Fruit fly (Drosophila melanogaster) whole organism, wandering third instar larva: Measurements from ENCODE around the gene CG7841.

Source experiments
- Abd-B ChIP-seq: fragments of >200 bp; optimal IDR thresholded peaks from 2 replicates; lab custom pipeline; 2017; ENCODE audit warnings: missing biosample characterization, missing genetic modification characterization
- CG32264 ChIP-seq: fragments of 200-800 bp; sonication (Bioruptor generic); optimal IDR thresholded peaks from 2 replicates; lab custom pipeline; 2016; ENCODE audit warnings: missing biosample characterization, missing genetic modification characterization
- CG9705 ChIP-seq: fragments of 200-800 bp; sonication (Bioruptor generic); optimal IDR thresholded peaks from 2 replicates; lab custom pipeline; 2018; ENCODE audit warnings: missing biosample characterization, mild to moderate bottlenecking, missing genetic modification characterization
- CrebA ChIP-seq: fragments of 200-800 bp; sonication (Bioruptor generic); optimal IDR thresholded peaks from 2 replicates; lab custom pipeline; 2016; ENCODE audit warnings: missing biosample characterization, mild to moderate bottlenecking, missing genetic modification characterization, borderline replicate concordance
- Dfd ChIP-seq: fragments of >200 bp; optimal IDR thresholded peaks from 2 replicates; lab custom pipeline; 2017; ENCODE audit warnings: missing biosample characterization, missing genetic modification characterization
- Dif ChIP-seq: fragments of 200-275, 200-300 bp; sonication (Bioruptor generic); optimal IDR thresholded peaks from 2 replicates; lab custom pipeline; 2018; ENCODE audit warnings: missing biosample characterization, missing genetic modification characterization; ENCODE audit not compliant: partially characterized antibody
- GATAd ChIP-seq: sonication (Bioruptor generic); optimal IDR thresholded peaks from 2 replicates; lab custom pipeline; 2016; ENCODE audit warnings: missing biosample characterization, missing genetic modification characterization
- HLH106 ChIP-seq: fragments of 200-800 bp; optimal IDR thresholded peaks from 3 replicates; lab custom pipeline; 2019; ENCODE audit warnings: missing biosample characterization, mild to moderate bottlenecking, missing genetic modification characterization, moderate library complexity
- Hnf4 ChIP-seq: fragments of 200-800 bp; sonication (Bioruptor generic); optimal IDR thresholded peaks from 2 replicates; lab custom pipeline; 2016; ENCODE audit warnings: missing biosample characterization, mild to moderate bottlenecking, missing genetic modification characterization
- Hr78 ChIP-seq: fragments of >200 bp; optimal IDR thresholded peaks from 2 replicates; lab custom pipeline; 2017; ENCODE audit warnings: missing biosample characterization, missing genetic modification characterization
- Hr83 ChIP-seq: fragments of 200-300 bp; sonication (Bioruptor generic); optimal IDR thresholded peaks from 2 replicates; lab custom pipeline; 2016; ENCODE audit warnings: missing biosample characterization, mild to moderate bottlenecking, missing genetic modification characterization, moderate library complexity; ENCODE audit not compliant: poor library complexity, severe bottlenecking
- Jra ChIP-seq: sonication (Bioruptor generic); optimal IDR thresholded peaks from 2 replicates; lab custom pipeline; 2016; ENCODE audit warnings: missing biosample characterization, missing genetic modification characterization
- Mio ChIP-seq: sonication (Bioruptor generic); optimal IDR thresholded peaks from 2 replicates; lab custom pipeline; 2016; ENCODE audit warnings: missing biosample characterization, missing genetic modification characterization
- Myc ChIP-seq: fragments of >200 bp; optimal IDR thresholded peaks from 2 replicates; lab custom pipeline; 2017
- N ChIP-seq: fragments of >200 bp; optimal IDR thresholded peaks from 2 replicates; lab custom pipeline; 2018; ENCODE audit warnings: missing biosample characterization, missing external identifiers, missing genetic modification characterization
- OdsH ChIP-seq: fragments of 200-800 bp; sonication (Bioruptor generic); optimal IDR thresholded peaks from 2 replicates; lab custom pipeline; 2016; ENCODE audit warnings: missing biosample characterization, mild to moderate bottlenecking, missing genetic modification characterization
- Rel ChIP-seq, 2 experiments: fragments of 200-800 bp; sonication (Bioruptor generic) in 1 of 2; optimal IDR thresholded peaks; 2 replicates in 1 of 2; 3 replicates in 1 of 2; lab custom pipeline; 2016 to 2019; ENCODE audit warnings: mild to moderate bottlenecking in 2 of 2, missing biosample characterization in 2 of 2, missing genetic modification characterization in 2 of 2, moderate library complexity in 1 of 2
- Sp1 ChIP-seq: fragments of 200-800 bp; sonication (Bioruptor generic); optimal IDR thresholded peaks from 3 replicates; lab custom pipeline; 2019; ENCODE audit warnings: missing biosample characterization, mild to moderate bottlenecking, missing genetic modification characterization, moderate library complexity
- Vsx2 ChIP-seq: fragments of 200-300, 225-300 bp; sonication (Bioruptor generic); optimal IDR thresholded peaks from 2 replicates; lab custom pipeline; 2018; ENCODE audit warnings: missing biosample characterization, missing genetic modification characterization; ENCODE audit not compliant: partially characterized antibody
- br ChIP-seq: fragments of 200-800 bp; sonication (Bioruptor generic); optimal IDR thresholded peaks from 2 replicates; lab custom pipeline; 2016; ENCODE audit warnings: missing biosample characterization, missing genetic modification characterization
- brk ChIP-seq: fragments of 200-800 bp; sonication (Bioruptor generic); optimal IDR thresholded peaks from 2 replicates; lab custom pipeline; 2016; ENCODE audit warnings: missing biosample characterization, mild to moderate bottlenecking, missing genetic modification characterization
- dl ChIP-seq, 2 experiments: fragments of 175-275, 200-275 bp in 1 of 2; fragments of 200-275 bp in 1 of 2; sonication (Bioruptor generic); optimal IDR thresholded peaks; lab custom pipeline; 2018; ENCODE audit warnings: mild to moderate bottlenecking in 2 of 2, missing biosample characterization in 2 of 2, missing genetic modification characterization in 2 of 2, moderate library complexity in 2 of 2; ENCODE audit not compliant: partially characterized antibody in 2 of 2, insufficient read depth in 1 of 2
- dmrt93B ChIP-seq: fragments of 200-800 bp; sonication (Bioruptor generic); optimal IDR thresholded peaks from 2 replicates; lab custom pipeline; 2018; ENCODE audit warnings: missing biosample characterization, mild to moderate bottlenecking, missing genetic modification characterization
- dsf ChIP-seq: sonication (Bioruptor generic); optimal IDR thresholded peaks from 2 replicates; lab custom pipeline; 2016; ENCODE audit warnings: missing biosample characterization, missing genetic modification characterization, borderline replicate concordance
- ey ChIP-seq: fragments of 200-800 bp; sonication (Bioruptor generic); optimal IDR thresholded peaks from 2 replicates; lab custom pipeline; 2016; ENCODE audit warnings: missing biosample characterization, missing genetic modification characterization
- foxo ChIP-seq, 2 experiments: fragments of 200-800 bp; sonication (Bioruptor generic); optimal IDR thresholded peaks; 2 replicates in 1 of 2; 3 replicates in 1 of 2; lab custom pipeline; 2016 to 2017; ENCODE audit warnings: missing biosample characterization in 2 of 2, missing genetic modification characterization in 2 of 2
- fru ChIP-seq: fragments of 200-800 bp; sonication (Bioruptor generic); optimal IDR thresholded peaks from 3 replicates; lab custom pipeline; 2016; ENCODE audit warnings: missing biosample characterization, mild to moderate bottlenecking, missing genetic modification characterization
- h ChIP-seq: fragments of 200-800 bp; sonication (Bioruptor generic); optimal IDR thresholded peaks from 3 replicates; lab custom pipeline; 2016; ENCODE audit warnings: missing biosample characterization, mild to moderate bottlenecking, missing genetic modification characterization
- jim ChIP-seq: fragments of 175-275, 200-325 bp; sonication (Bioruptor generic); optimal IDR thresholded peaks from 2 replicates; lab custom pipeline; 2016; ENCODE audit warnings: missing biosample characterization, mild to moderate bottlenecking, missing genetic modification characterization
- lola ChIP-seq: fragments of >200 bp; optimal IDR thresholded peaks from 2 replicates; lab custom pipeline; 2017; ENCODE audit warnings: missing biosample characterization, missing genetic modification characterization
- pan ChIP-seq: fragments of >200 bp; optimal IDR thresholded peaks from 2 replicates; lab custom pipeline; 2017
- psq ChIP-seq: fragments of 200-800 bp; sonication (Bioruptor generic); optimal IDR thresholded peaks from 3 replicates; lab custom pipeline; 2017; ENCODE audit warnings: missing biosample characterization, mild to moderate bottlenecking, missing genetic modification characterization, moderate library complexity
- rgr ChIP-seq: fragments of 200-800 bp; sonication (Bioruptor generic); optimal IDR thresholded peaks from 3 replicates; lab custom pipeline; 2016; ENCODE audit warnings: missing biosample characterization, mild to moderate bottlenecking, missing genetic modification characterization
- sage ChIP-seq: fragments of 200-800 bp; sonication (Bioruptor generic); optimal IDR thresholded peaks from 2 replicates; lab custom pipeline; 2016; ENCODE audit warnings: missing biosample characterization, mild to moderate bottlenecking, missing genetic modification characterization
- sv ChIP-seq: fragments of 200-800 bp; sonication (Bioruptor generic); optimal IDR thresholded peaks from 3 replicates; lab custom pipeline; 2016; ENCODE audit warnings: missing biosample characterization, missing genetic modification characterization
- tai ChIP-seq: sonication (Bioruptor generic); optimal IDR thresholded peaks from 2 replicates; lab custom pipeline; 2016; ENCODE audit warnings: missing biosample characterization, missing genetic modification characterization
- usp ChIP-seq: fragments of >200 bp; optimal IDR thresholded peaks from 2 replicates; lab custom pipeline; 2017; ENCODE audit warnings: missing biosample characterization, missing genetic modification characterization
- woc ChIP-seq: sonication (Bioruptor generic); optimal IDR thresholded peaks from 2 replicates; lab custom pipeline; 2016; ENCODE audit warnings: missing biosample characterization, mild to moderate bottlenecking, missing genetic modification characterization

CG7841 gene

DNA sequence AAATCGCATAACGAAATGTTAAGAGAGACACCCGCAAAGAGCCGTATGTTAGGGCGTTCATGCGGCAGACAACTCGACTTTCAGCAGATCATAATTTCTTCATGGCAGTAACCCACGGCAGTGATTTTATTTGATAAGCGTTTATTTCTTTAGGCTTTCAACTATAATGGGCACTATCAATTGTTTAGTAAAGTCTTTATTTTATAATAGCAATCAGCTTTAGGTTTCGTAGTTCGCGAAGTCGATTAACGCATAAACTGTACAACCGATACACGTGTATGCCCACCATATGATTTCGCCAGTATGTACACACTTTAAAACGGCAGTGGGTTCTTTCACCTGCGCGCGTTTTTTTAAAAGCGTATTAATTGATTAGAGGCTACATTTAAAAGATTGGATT lies at the start of gene CG7841:
Gene CG7841, minus strand, starts transcription at position 20 of the 400 bp plus-strand sequence.
- TF ChIP-seq ey (GFP tag; lab: Kevin White, UChicago) (peak; percentile 97), Mio (GFP tag; lab: Kevin White, UChicago) (peak; percentile 85), br (GFP tag; lab: Kevin White, UChicago) (peak; percentile 99), tai (GFP tag; lab: Kevin White, UChicago) (peak; percentile 96), CG9705 (GFP tag; lab: Kevin White, UChicago) (peak; percentile 98), sage (peak; percentile 98), Sp1 (GFP tag; lab: Kevin White, UChicago) (peak; percentile 99), Dfd (GFP tag; lab: Kevin White, UChicago) (no peak), rgr (peak; percentile 99), HLH106 (tag; lab: Kevin White, UChicago) (peak; percentile 99), psq (peak; percentile 93), dl (GFP tag; optimal IDR thresholded peaks at IDR 0.05; lab: Kevin White, UChicago; ENCODE audit: insufficient read depth in 1 of 2, partially characterized antibody in 2 of 2) (no peak), Jra (peak; percentile 97), Myc (lab: Kevin White, UChicago) (no peak), Hr78 (GFP tag; lab: Kevin White, UChicago) (no peak), brk (GFP tag; lab: Kevin White, UChicago) (peak; percentile 98), lola (no peak), OdsH (peak; percentile 99), Hnf4 (GFP tag; lab: Kevin White, UChicago) (peak; percentile 96), h (GFP tag; lab: Kevin White, UChicago) (peak; percentile 99), pan (lab: Kevin White, UChicago) (no peak), usp (GFP tag; lab: Kevin White, UChicago) (no peak), Hr83 (GFP tag; lab: Kevin White, UChicago) (no peak), N (GFP tag; lab: Kevin White, UChicago) (no peak), sv (GFP tag; lab: Kevin White, UChicago) (peak; percentile 98), CG32264 (peak; percentile 97), Vsx2 (GFP tag; lab: Kevin White, UChicago) (no peak), woc (GFP tag; lab: Kevin White, UChicago) (peak; percentile 96), Rel (GFP tag; optimal IDR thresholded peaks at IDR 0.05; lab: Kevin White, UChicago) (peak; percentile 89), Rel (tag; optimal IDR thresholded peaks at IDR 0.05; lab: Kevin White, UChicago) (peak; percentile 95), dsf (GFP tag; lab: Kevin White, UChicago) (peak; percentile 83), fru (GFP tag; lab: Kevin White, UChicago) (peak; percentile 99), Abd-B (no peak), foxo (GFP tag; optimal IDR thresholded peaks at IDR 0.05; lab: Kevin White, UChicago) (peak; percentile 96 to 99), jim (GFP tag; lab: Kevin White, UChicago) (no peak), GATAd (GFP tag; lab: Kevin White, UChicago) (no peak), dmrt93B (peak; percentile 94), CrebA (no peak), Dif (GFP tag; lab: Kevin White, UChicago) (no peak)

- TF ChIP-seq fru (GFP tag; lab: Kevin White, UChicago) (peak; percentile 27), Hr83 (GFP tag; lab: Kevin White, UChicago) (peak; percentile 54), rgr (no peak), GATAd (GFP tag; lab: Kevin White, UChicago) (no peak), Jra (peak; percentile 76), Rel (GFP tag; optimal IDR thresholded peaks at IDR 0.05; lab: Kevin White, UChicago) (no peak), Rel (tag; optimal IDR thresholded peaks at IDR 0.05; lab: Kevin White, UChicago) (peak; percentile 100), Myc (lab: Kevin White, UChicago) (peak; percentile 36), sage (peak; percentile 35), Sp1 (GFP tag; lab: Kevin White, UChicago) (peak; percentile 56), HLH106 (tag; lab: Kevin White, UChicago) (peak; percentile 13), tai (GFP tag; lab: Kevin White, UChicago) (no peak), jim (GFP tag; lab: Kevin White, UChicago) (no peak), Dfd (GFP tag; lab: Kevin White, UChicago) (peak; percentile 79), br (GFP tag; lab: Kevin White, UChicago) (peak; percentile 45), Hnf4 (GFP tag; lab: Kevin White, UChicago) (peak; percentile 65), dl (GFP tag; optimal IDR thresholded peaks at IDR 0.05; lab: Kevin White, UChicago; ENCODE audit: insufficient read depth in 1 of 2, partially characterized antibody in 2 of 2) (peak in 1 of 2 experiments; percentile 7), h (GFP tag; lab: Kevin White, UChicago) (peak; percentile 24)
- TF ChIP-seq, all 38 proteins: peak for 13
These were observed 46.1 kb upstream of the CG7841 start, which contains the start of gene AGO2 for dm6 chr3L:15553993-15554644. AGO2 (plus strand) TSS chr3L:15554113.
